Worm (Caenorhabditis elegans) whole organism, L2 larva: Measurements from ENCODE around the gene mvb-12.

Experiments
- C34F6.9 ChIP-seq: fragments of 150-350 bp; optimal IDR thresholded peaks from 2 replicates; lab custom pipeline; 2014; ENCODE audit warnings: missing biosample characterization, missing genetic modification characterization
- F13H6.1 ChIP-seq: sonication (generic microtip); optimal IDR thresholded peaks from 2 replicates; lab custom pipeline; 2016; ENCODE audit warnings: missing genetic modification characterization, missing compliant biosample characterization
- R02D3.7 ChIP-seq: fragments of 150-350 bp; optimal IDR thresholded peaks from 2 replicates; lab custom pipeline; 2014; ENCODE audit warnings: missing biosample characterization, missing genetic modification characterization
- Y55F3AM.14 ChIP-seq: fragments of 200-800 bp; sonication (Bioruptor generic); optimal IDR thresholded peaks from 2 replicates; lab custom pipeline; 2018; ENCODE audit warnings: mild to moderate bottlenecking, missing genetic modification characterization, missing compliant biosample characterization
- ZK546.5 ChIP-seq: sonication (generic microtip); optimal IDR thresholded peaks from 2 replicates; lab custom pipeline; 2017; ENCODE audit warnings: missing biosample characterization, missing genetic modification characterization
- aly-2 ChIP-seq: fragments of 150-350 bp; optimal IDR thresholded peaks from 2 replicates; lab custom pipeline; 2014; ENCODE audit warnings: missing biosample characterization, missing genetic modification characterization
- ama-1 ChIP-seq: fragments of 150-350 bp; optimal IDR thresholded peaks from 2 replicates; lab custom pipeline; 2018; ENCODE audit warnings: inconsistent platforms
- ceh-82 ChIP-seq: fragments of 150-350 bp; optimal IDR thresholded peaks from 2 replicates; lab custom pipeline; 2014; ENCODE audit warnings: missing biosample characterization, missing genetic modification characterization
- crh-2 ChIP-seq: sonication (generic microtip); optimal IDR thresholded peaks from 2 replicates; lab custom pipeline; 2017; ENCODE audit warnings: missing biosample characterization, missing genetic modification characterization
- egl-27 ChIP-seq: sonication (generic microtip); optimal IDR thresholded peaks from 3 replicates; lab custom pipeline; 2017; ENCODE audit warnings: missing biosample characterization, missing genetic modification reagents, missing genetic modification characterization
- elt-1 ChIP-seq: fragments of 150-350 bp; optimal IDR thresholded peaks from 2 replicates; lab custom pipeline; 2014; ENCODE audit warnings: missing biosample characterization, missing genetic modification characterization
- elt-3 ChIP-seq: sonication (generic microtip); optimal IDR thresholded peaks from 2 replicates; lab custom pipeline; 2017; ENCODE audit warnings: missing biosample characterization, missing genetic modification characterization
- fos-1 ChIP-seq: fragments of 150-350 bp; optimal IDR thresholded peaks from 2 replicates; lab custom pipeline; 2014; ENCODE audit warnings: missing biosample characterization, missing genetic modification characterization
- gmeb-1 ChIP-seq: fragments of 150-350 bp; optimal IDR thresholded peaks from 2 replicates; lab custom pipeline; 2014; ENCODE audit warnings: missing biosample characterization, missing genetic modification characterization
- lin-11 ChIP-seq: fragments of 150-350 bp; sonication (generic microtip); optimal IDR thresholded peaks from 2 replicates; lab custom pipeline; 2014; ENCODE audit warnings: missing biosample characterization, missing genetic modification characterization, inconsistent platforms, mixed read lengths
- lin-13 ChIP-seq: fragments of 150-350 bp; optimal IDR thresholded peaks from 2 replicates; lab custom pipeline; 2014; ENCODE audit warnings: missing biosample characterization, missing genetic modification reagents, missing genetic modification characterization
- lin-39 ChIP-seq: fragments of 150-350 bp; optimal IDR thresholded peaks from 2 replicates; lab custom pipeline; 2014; ENCODE audit warnings: missing biosample characterization, missing genetic modification reagents, missing genetic modification characterization
- lsy-2 ChIP-seq, 2 experiments: fragments of 150-350 bp in 1 of 2; sonication (generic microtip) in 1 of 2; optimal IDR thresholded peaks; 2 replicates each; lab custom pipeline; 2014 to 2017; ENCODE audit warnings: missing biosample characterization in 2 of 2, missing genetic modification characterization in 2 of 2
- mab-5 ChIP-seq: fragments of 150-350 bp; optimal IDR thresholded peaks from 2 replicates; lab custom pipeline; 2014; ENCODE audit warnings: missing biosample characterization, missing genetic modification characterization
- mbf-1 ChIP-seq: sonication (generic microtip); optimal IDR thresholded peaks from 2 replicates; lab custom pipeline; 2017; ENCODE audit warnings: missing biosample characterization, missing genetic modification characterization
- mdl-1 ChIP-seq, 2 experiments: fragments of 150-350 bp in 1 of 2; sonication (generic microtip) in 1 of 2; optimal IDR thresholded peaks; 2 replicates each; lab custom pipeline; 2017; ENCODE audit warnings: missing biosample characterization in 2 of 2, missing genetic modification characterization in 2 of 2
- nhr-10 ChIP-seq: sonication (generic microtip); optimal IDR thresholded peaks from 2 replicates; lab custom pipeline; 2017; ENCODE audit warnings: missing biosample characterization, missing genetic modification characterization
- nhr-11 ChIP-seq: fragments of 150-350 bp; optimal IDR thresholded peaks from 2 replicates; lab custom pipeline; 2014; ENCODE audit warnings: missing biosample characterization, missing genetic modification characterization
- nhr-12 ChIP-seq: fragments of 150-350 bp; optimal IDR thresholded peaks from 2 replicates; lab custom pipeline; 2014; ENCODE audit warnings: missing biosample characterization, missing genetic modification characterization
- nhr-129 ChIP-seq: fragments of 150-350 bp; optimal IDR thresholded peaks from 2 replicates; lab custom pipeline; 2014; ENCODE audit warnings: missing biosample characterization, missing genetic modification characterization
- nhr-21 ChIP-seq: fragments of 150-350 bp; optimal IDR thresholded peaks from 2 replicates; lab custom pipeline; 2014; ENCODE audit warnings: missing biosample characterization, missing genetic modification characterization
- nhr-237 ChIP-seq: fragments of 150-350 bp; optimal IDR thresholded peaks from 2 replicates; lab custom pipeline; 2014; ENCODE audit warnings: missing biosample characterization, missing genetic modification characterization
- nhr-6 ChIP-seq: fragments of 150-350 bp; optimal IDR thresholded peaks from 2 replicates; lab custom pipeline; 2014; ENCODE audit warnings: missing biosample characterization, missing genetic modification characterization
- peb-1 ChIP-seq: fragments of 150-350 bp; optimal IDR thresholded peaks from 2 replicates; lab custom pipeline; 2014; ENCODE audit warnings: missing biosample characterization, missing genetic modification characterization
- sem-4 ChIP-seq: fragments of 150-350 bp; optimal IDR thresholded peaks from 2 replicates; lab custom pipeline; 2014; ENCODE audit warnings: missing biosample characterization, missing genetic modification reagents, missing genetic modification characterization
- sma-3 ChIP-seq: sonication (generic microtip); optimal IDR thresholded peaks from 2 replicates; lab custom pipeline; 2016; ENCODE audit warnings: missing genetic modification reagents, missing genetic modification characterization, missing compliant biosample characterization
- sma-9 ChIP-seq, 2 experiments: fragments of 150-350 bp in 1 of 2; sonication (generic microtip) in 1 of 2; optimal IDR thresholded peaks; 2 replicates each; lab custom pipeline; 2014 to 2016; ENCODE audit warnings: missing genetic modification characterization in 2 of 2, mild to moderate bottlenecking in 1 of 2, missing biosample characterization in 1 of 2, missing compliant biosample characterization in 1 of 2, missing genetic modification reagents in 1 of 2, moderate library complexity in 1 of 2
- snpc-4 ChIP-seq: fragments of 150-350 bp; optimal IDR thresholded peaks from 2 replicates; lab custom pipeline; 2014; ENCODE audit warnings: missing biosample characterization, missing genetic modification characterization
- unc-55 ChIP-seq: fragments of 150-350 bp; sonication (generic microtip); optimal IDR thresholded peaks from 3 replicates; lab custom pipeline; 2014; ENCODE audit warnings: missing biosample characterization, missing genetic modification reagents, missing genetic modification characterization
- zag-1 ChIP-seq: fragments of 150-350 bp; optimal IDR thresholded peaks from 2 replicates; lab custom pipeline; 2014; ENCODE audit warnings: missing biosample characterization, missing genetic modification characterization
- ztf-11 ChIP-seq: sonication (generic microtip); optimal IDR thresholded peaks from 2 replicates; lab custom pipeline; 2017; ENCODE audit warnings: missing biosample characterization, missing genetic modification characterization
- ztf-4 ChIP-seq: fragments of 150-350 bp; optimal IDR thresholded peaks from 2 replicates; lab custom pipeline; 2014; ENCODE audit warnings: missing biosample characterization, missing genetic modification characterization

Gene mvb-12

DNA sequence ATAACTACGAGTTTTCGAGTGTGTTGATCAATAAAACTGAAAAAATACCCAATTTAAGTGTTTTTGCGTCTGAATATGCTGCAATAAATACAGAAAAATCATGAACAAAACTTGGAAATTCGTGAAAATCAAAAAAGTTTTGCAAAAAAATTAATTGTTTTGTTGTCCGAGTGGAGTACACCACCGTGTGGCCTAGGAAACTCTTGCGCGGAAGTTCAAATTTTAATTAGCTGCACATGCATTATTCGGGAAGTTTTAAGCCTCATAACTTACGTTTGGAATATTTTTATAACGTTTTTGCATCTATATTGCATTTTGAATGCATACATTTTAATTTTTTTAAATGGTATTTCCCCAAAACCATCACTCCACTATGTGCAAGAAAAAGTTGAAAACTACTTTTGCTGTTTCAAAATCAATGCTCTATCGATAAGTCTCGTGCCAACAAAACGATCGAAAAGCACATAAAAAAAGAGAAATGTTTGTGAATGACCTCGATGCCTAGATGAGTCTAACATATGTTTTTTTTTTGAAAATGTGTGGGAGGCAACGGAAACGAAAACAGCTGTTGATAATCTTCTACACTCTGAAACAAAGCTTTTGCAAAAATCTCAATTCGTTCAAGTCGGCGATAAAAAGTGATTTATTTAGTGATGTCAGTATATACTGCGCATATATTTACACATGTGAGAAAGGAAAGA, 13.8 kb upstream of the mvb-12 start:
- TF ChIP-seq nhr-237 (tag; lab: Kevin White, UChicago) (no peak), ama-1 (lab: Kevin White, UChicago) (no peak), nhr-129 (tag; lab: Kevin White, UChicago) (peak; percentile 43), nhr-11 (tag; lab: Kevin White, UChicago) (no peak), peb-1 (tag; lab: Kevin White, UChicago) (no peak), nhr-12 (no peak), unc-55 (GFP tag; lab: Kevin White, UChicago) (peak; percentile 41), lin-39 (no peak), snpc-4 (tag; lab: Kevin White, UChicago) (no peak), gmeb-1 (tag; lab: Kevin White, UChicago) (peak; percentile 88), lsy-2 (tag; optimal IDR thresholded peaks at IDR 0.05; lab: Kevin White, UChicago) (peak in 1 of 2 experiments; percentile 56), sma-9 (GFP tag; optimal IDR thresholded peaks at IDR 0.05; lab: Kevin White, UChicago) (peak; percentile 16), sma-9 (tag; optimal IDR thresholded peaks at IDR 0.05; lab: Kevin White, UChicago) (no peak), elt-1 (tag; lab: Kevin White, UChicago) (no peak), R02D3.7 (tag; lab: Kevin White, UChicago) (no peak), aly-2 (tag; lab: Kevin White, UChicago) (no peak), lin-13 (no peak), elt-3 (tag; lab: Kevin White, UChicago) (no peak), sma-3 (GFP tag; lab: Kevin White, UChicago) (peak; percentile 57), crh-2 (tag; lab: Kevin White, UChicago) (peak; percentile 20), C34F6.9 (tag; lab: Kevin White, UChicago) (peak; percentile 13), ztf-4 (tag; lab: Kevin White, UChicago) (no peak)
- TF ChIP-seq, all 48 proteins: peak for 8

DNA sequence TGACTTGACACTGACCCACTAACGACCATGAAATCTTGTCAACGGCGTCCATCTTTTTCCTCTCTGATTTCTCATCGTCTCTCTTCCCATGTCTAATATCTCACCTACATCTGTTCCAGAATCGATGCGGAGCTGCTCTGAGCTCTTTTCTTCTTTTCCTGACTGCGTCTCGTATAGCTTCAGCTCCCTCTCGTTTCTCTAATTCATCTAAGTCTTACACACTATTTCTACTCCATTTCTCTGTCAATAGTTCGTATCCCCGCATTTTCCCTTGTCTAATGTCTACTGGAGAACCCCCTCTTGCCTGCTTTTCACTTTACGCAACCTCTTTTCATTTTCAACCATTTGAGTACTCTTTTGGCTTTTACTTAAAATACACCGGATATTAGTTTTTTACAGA, 12.5 kb upstream of the mvb-12 start, which contains the start of gene ric-3:
ric-3 (plus strand) TSS at position 400 of the 400 bp plus-strand sequence.
- peak in 1 of 2 experiments; percentile 10 for TF ChIP-seq mdl-1 (tag; optimal IDR thresholded peaks at IDR 0.05; lab: Kevin White, UChicago)
- TF ChIP-seq nhr-10: no peak
- TF ChIP-seq lin-39: no peak
- no peak for TF ChIP-seq ceh-82 (tag; lab: Kevin White, UChicago)
- no peak for TF ChIP-seq nhr-11 (tag; lab: Kevin White, UChicago)
- TF ChIP-seq aly-2 (tag; lab: Kevin White, UChicago): no peak
- peak; percentile 26 for TF ChIP-seq lin-13
- TF ChIP-seq nhr-129 (tag; lab: Kevin White, UChicago): peak; percentile 84
- peak; percentile 15 to 79 for TF ChIP-seq lsy-2 (tag; optimal IDR thresholded peaks at IDR 0.05; lab: Kevin White, UChicago)
- no peak for TF ChIP-seq ZK546.5 (tag; lab: Kevin White, UChicago)
- peak; percentile 45 for TF ChIP-seq mab-5 (tag; lab: Kevin White, UChicago)
- peak; percentile 68 for TF ChIP-seq crh-2 (tag; lab: Kevin White, UChicago)
- TF ChIP-seq snpc-4 (tag; lab: Kevin White, UChicago): peak; percentile 36
- TF ChIP-seq egl-27: peak; percentile 42
- TF ChIP-seq nhr-21: peak; percentile 26
- TF ChIP-seq ztf-4 (tag; lab: Kevin White, UChicago): no peak
- peak; percentile 93 for TF ChIP-seq C34F6.9 (tag; lab: Kevin White, UChicago)
- TF ChIP-seq ztf-11 (tag; lab: Kevin White, UChicago): no peak
- TF ChIP-seq elt-3 (tag; lab: Kevin White, UChicago): no peak
- peak; percentile 89 for TF ChIP-seq unc-55 (GFP tag; lab: Kevin White, UChicago)
- peak; percentile 38 for TF ChIP-seq fos-1 (tag; lab: Kevin White, UChicago)
- peak; percentile 86 for TF ChIP-seq sma-9 (GFP tag; optimal IDR thresholded peaks at IDR 0.05; lab: Kevin White, UChicago)
- no peak for TF ChIP-seq sma-9 (tag; optimal IDR thresholded peaks at IDR 0.05; lab: Kevin White, UChicago)
- peak; percentile 84 for TF ChIP-seq F13H6.1
- TF ChIP-seq Y55F3AM.14 (GFP tag; lab: Kevin White, UChicago): no peak
- TF ChIP-seq ama-1 (lab: Kevin White, UChicago): no peak
- peak; percentile 71 for TF ChIP-seq sem-4 (tag; lab: Kevin White, UChicago)
- peak; percentile 72 for TF ChIP-seq nhr-6 (tag; lab: Kevin White, UChicago)
- TF ChIP-seq zag-1 (tag; lab: Kevin White, UChicago): peak; percentile 75
- peak; percentile 54 for TF ChIP-seq lin-11

DNA sequence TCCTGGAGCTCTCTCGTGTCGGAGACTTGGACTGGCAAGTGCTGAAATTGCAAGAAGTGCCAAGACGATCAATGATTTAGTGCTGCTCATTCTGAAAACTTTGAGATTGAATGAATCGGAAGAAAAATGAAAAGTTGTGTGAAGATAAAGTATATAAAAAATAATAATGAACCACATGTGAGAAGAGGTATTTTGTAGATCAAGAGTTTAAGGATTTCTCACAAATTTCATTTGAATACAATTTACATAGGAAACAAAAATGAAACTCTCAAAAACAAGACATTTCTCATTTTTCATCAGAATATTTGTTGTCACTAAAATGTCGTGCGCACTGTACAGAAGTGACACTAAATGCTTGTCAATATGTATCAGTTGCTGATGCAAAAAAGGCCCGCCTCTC, 7.8 kb upstream of the mvb-12 start, which contains the start of gene T14A8.2:
T14A8.2 (minus strand) TSS at position 101 of the 400 bp plus-strand sequence.
- no peak for TF ChIP-seq F13H6.1
- no peak for TF ChIP-seq lin-13
- no peak for TF ChIP-seq unc-55 (GFP tag; lab: Kevin White, UChicago)
- TF ChIP-seq ztf-11 (tag; lab: Kevin White, UChicago): no peak
- no peak for TF ChIP-seq mab-5 (tag; lab: Kevin White, UChicago)
- no peak for TF ChIP-seq mbf-1 (tag; lab: Kevin White, UChicago)
- TF ChIP-seq aly-2 (tag; lab: Kevin White, UChicago): no peak
- TF ChIP-seq C34F6.9 (tag; lab: Kevin White, UChicago): no peak
- TF ChIP-seq sem-4 (tag; lab: Kevin White, UChicago): no peak
- TF ChIP-seq, all 48 proteins: peak for 0
